Fruit fly (Drosophila melanogaster) whole organism, pupa: Measurements from ENCODE around the gene CG42238.

Experiments used
- CG10348 ChIP-seq: fragments of 200-800 bp; sonication (Bioruptor generic); IDR thresholded peaks from 2 replicates; pipeline ENCODE4 v1.3.6; 2022; ENCODE audit warnings: missing biosample characterization, missing genetic modification characterization
- CG12605 ChIP-seq: fragments of 200-800 bp; sonication (Bioruptor generic); IDR thresholded peaks from 2 replicates; pipeline ENCODE4 v1.3.6; 2022; ENCODE audit warnings: missing biosample characterization, missing genetic modification characterization
- CG13204 ChIP-seq: fragments of 200-800 bp; sonication (Bioruptor generic); optimal IDR thresholded peaks from 2 replicates; lab custom pipeline; 2018; ENCODE audit warnings: missing biosample characterization, mild to moderate bottlenecking, missing genetic modification characterization, moderate library complexity
- CG14655 ChIP-seq: fragments of 200-800 bp; sonication (Bioruptor generic); optimal IDR thresholded peaks from 3 replicates; lab custom pipeline; 2017; ENCODE audit warnings: mild to moderate bottlenecking, missing biosample characterization, missing genetic modification reagents, missing genetic modification characterization
- CG15710 ChIP-seq: fragments of 200-800 bp; sonication (Bioruptor generic); optimal IDR thresholded peaks from 2 replicates; lab custom pipeline; 2018; ENCODE audit warnings: missing biosample characterization, mild to moderate bottlenecking, missing genetic modification characterization, moderate library complexity
- CG17806 ChIP-seq: fragments of 200-800 bp; sonication (Bioruptor generic); optimal IDR thresholded peaks from 2 replicates; lab custom pipeline; 2018; ENCODE audit warnings: missing biosample characterization, mild to moderate bottlenecking, missing genetic modification characterization, moderate library complexity
- CG32121 ChIP-seq: fragments of 200-800 bp; sonication (Bioruptor generic); IDR thresholded peaks from 2 replicates; pipeline ENCODE4 v1.3.6; 2022; ENCODE audit warnings: missing biosample characterization, missing genetic modification characterization
- CG34367 ChIP-seq: fragments of 200-800 bp; sonication (Bioruptor generic); optimal IDR thresholded peaks from 2 replicates; lab custom pipeline; 2018; ENCODE audit warnings: missing biosample characterization, mild to moderate bottlenecking, missing genetic modification characterization
- CG4496 ChIP-seq: fragments of 200-800 bp; sonication (Bioruptor generic); IDR thresholded peaks from 3 replicates; pipeline ENCODE4 v1.3.6; 2022; ENCODE audit warnings: missing biosample characterization, missing genetic modification characterization
- CG8159 ChIP-seq: fragments of 200-800 bp; sonication (Bioruptor generic); optimal IDR thresholded peaks from 3 replicates; lab custom pipeline; 2018; ENCODE audit warnings: missing biosample characterization, mild to moderate bottlenecking, missing genetic modification characterization, moderate library complexity
- CG8301 ChIP-seq: fragments of 200-800 bp; sonication (Bioruptor generic); optimal IDR thresholded peaks from 2 replicates; lab custom pipeline; 2018; ENCODE audit warnings: missing biosample characterization, mild to moderate bottlenecking, missing genetic modification characterization
- CG9948 ChIP-seq: fragments of 200-800 bp; sonication (Bioruptor generic); optimal IDR thresholded peaks from 2 replicates; lab custom pipeline; 2018; ENCODE audit warnings: missing biosample characterization, mild to moderate bottlenecking, missing genetic modification characterization, moderate library complexity
- D1 ChIP-seq: fragments of 200-800 bp; sonication (Bioruptor generic); optimal IDR thresholded peaks from 2 replicates; lab custom pipeline; 2018; ENCODE audit warnings: missing biosample characterization, mild to moderate bottlenecking, missing genetic modification characterization, moderate library complexity
- EcR ChIP-seq: fragments of 200-800 bp; sonication (Bioruptor generic); optimal IDR thresholded peaks from 3 replicates; lab custom pipeline; 2019; ENCODE audit warnings: missing biosample characterization, missing genetic modification characterization, mild to moderate bottlenecking, moderate library complexity, missing genetic modification reagents
- Ets98B ChIP-seq: fragments of 200-800 bp; sonication (Bioruptor generic); IDR thresholded peaks from 2 replicates; pipeline ENCODE4 v1.3.6; 2022; ENCODE audit warnings: missing biosample characterization, missing genetic modification characterization
- Pif1A ChIP-seq: fragments of 200-800 bp; sonication (Bioruptor generic); optimal IDR thresholded peaks from 3 replicates; lab custom pipeline; 2016; ENCODE audit warnings: missing biosample characterization, missing genetic modification characterization
- Pif1B ChIP-seq: fragments of 200-800 bp; sonication (Bioruptor generic); optimal IDR thresholded peaks from 3 replicates; lab custom pipeline; 2016; ENCODE audit warnings: missing biosample characterization, missing genetic modification characterization
- Snoo ChIP-seq: fragments of 200-800 bp; sonication (Bioruptor generic); optimal IDR thresholded peaks from 3 replicates; lab custom pipeline; 2017; ENCODE audit warnings: missing biosample characterization, mild to moderate bottlenecking, missing genetic modification characterization, inconsistent platforms
- fd96Ca ChIP-seq: fragments of 200-800 bp; sonication (Bioruptor generic); IDR thresholded peaks from 3 replicates; pipeline ENCODE4 v1.3.6; 2022; ENCODE audit warnings: missing biosample characterization, missing genetic modification characterization
- gl ChIP-seq: fragments of 200-800 bp; sonication (Bioruptor generic); optimal IDR thresholded peaks from 2 replicates; lab custom pipeline; 2018; ENCODE audit warnings: missing biosample characterization, mild to moderate bottlenecking, missing genetic modification characterization
- rn ChIP-seq: fragments of 200-800 bp; sonication (Bioruptor generic); IDR thresholded peaks from 2 replicates; pipeline ENCODE4 v1.3.6; 2022; ENCODE audit warnings: missing biosample characterization, missing genetic modification characterization

CG42238 gene

dm6 chr2L:21033315-21033714, 18.6 kb downstream of the CG42238 start:
- TF ChIP-seq rn (GFP tag; lab: Robert Waterston, UW) (no peak), CG8301 (no peak), CG32121 (GFP tag; lab: Robert Waterston, UW) (no peak), CG10348 (no peak), CG13204 (GFP tag; lab: Kevin White, UChicago) (no peak), EcR (no peak)

- TF ChIP-seq CG8301 (no peak), D1 (tag; lab: Kevin White, UChicago) (no peak), gl (tag; lab: Kevin White, UChicago) (no peak), Snoo (tag; lab: Kevin White, UChicago) (peak; percentile 39), CG4496 (GFP tag; lab: Robert Waterston, UW) (no peak), Pif1B (no peak), CG8159 (tag; lab: Kevin White, UChicago) (peak; percentile 5), CG9948 (tag; lab: Kevin White, UChicago) (no peak), EcR (no peak), rn (GFP tag; lab: Robert Waterston, UW) (no peak), fd96Ca (GFP tag; lab: Robert Waterston, UW) (no peak), CG34367 (tag; lab: Kevin White, UChicago) (no peak), CG15710 (tag; lab: Kevin White, UChicago) (no peak), CG14655 (no peak), CG13204 (GFP tag; lab: Kevin White, UChicago) (no peak)
Observed at dm6 chr2L:21030235-21030634, 21.7 kb downstream of the CG42238 start.

dm6 chr2L:21029749-21030148, 22.2 kb downstream of the CG42238 start:
- TF ChIP-seq CG8159 (tag; lab: Kevin White, UChicago), result no peak

dm6 chr2L:21029154-21029553, 22.8 kb downstream of the CG42238 start:
- TF ChIP-seq CG10348 (no peak), CG15710 (tag; lab: Kevin White, UChicago) (no peak), Pif1B (no peak), CG17806 (no peak), gl (tag; lab: Kevin White, UChicago) (no peak)

dm6 chr2L:21026597-21026996, 25.4 kb downstream of the CG42238 start:
- no peak for TF ChIP-seq Pif1A (GFP tag; lab: Kevin White, UChicago)
- TF ChIP-seq CG4496 (GFP tag; lab: Robert Waterston, UW), result no peak
- no peak for TF ChIP-seq gl (tag; lab: Kevin White, UChicago)
- TF ChIP-seq CG9948 (tag; lab: Kevin White, UChicago), result no peak
- TF ChIP-seq CG8301, result peak; percentile 3
- no peak for TF ChIP-seq CG15710 (tag; lab: Kevin White, UChicago)
- no peak for TF ChIP-seq CG10348
- TF ChIP-seq EcR, result no peak
- no peak for TF ChIP-seq D1 (tag; lab: Kevin White, UChicago)
- no peak for TF ChIP-seq Snoo (tag; lab: Kevin White, UChicago)
- TF ChIP-seq CG34367 (tag; lab: Kevin White, UChicago), result no peak
- TF ChIP-seq CG32121 (GFP tag; lab: Robert Waterston, UW), result no peak
- TF ChIP-seq CG12605 (GFP tag; lab: Robert Waterston, UW), result no peak
- TF ChIP-seq CG13204 (GFP tag; lab: Kevin White, UChicago), result no peak
- TF ChIP-seq Ets98B (GFP tag; lab: Robert Waterston, UW), result no peak
- TF ChIP-seq CG8159 (tag; lab: Kevin White, UChicago), result no peak
- TF ChIP-seq rn (GFP tag; lab: Robert Waterston, UW), result no peak
- TF ChIP-seq CG14655, result peak; percentile 34
- TF ChIP-seq, all 21 proteins: peak for 2

dm6 chr2L:21024006-21024687, 27.8 kb downstream of the CG42238 start:
- TF ChIP-seq Pif1B (no peak), CG9948 (tag; lab: Kevin White, UChicago) (no peak), CG8159 (tag; lab: Kevin White, UChicago) (no peak), CG17806 (no peak), gl (tag; lab: Kevin White, UChicago) (no peak), CG10348 (no peak), Snoo (tag; lab: Kevin White, UChicago) (no peak), Pif1A (GFP tag; lab: Kevin White, UChicago) (no peak), CG14655 (no peak), fd96Ca (GFP tag; lab: Robert Waterston, UW) (no peak), Ets98B (GFP tag; lab: Robert Waterston, UW) (no peak), CG12605 (GFP tag; lab: Robert Waterston, UW) (no peak), CG4496 (GFP tag; lab: Robert Waterston, UW) (no peak), CG8301 (no peak)

dm6 chr2L:21020015-21020414, 31.9 kb downstream of the CG42238 start:
- TF ChIP-seq CG34367 (tag; lab: Kevin White, UChicago) (peak; percentile 37), CG8159 (tag; lab: Kevin White, UChicago) (peak; percentile 71), CG12605 (GFP tag; lab: Robert Waterston, UW) (no peak), CG17806 (peak; percentile 47), CG9948 (tag; lab: Kevin White, UChicago) (peak; percentile 57), fd96Ca (GFP tag; lab: Robert Waterston, UW) (no peak), CG13204 (GFP tag; lab: Kevin White, UChicago) (no peak), Snoo (tag; lab: Kevin White, UChicago) (peak; percentile 63), CG14655 (peak; percentile 46), CG8301 (peak; percentile 17), CG15710 (tag; lab: Kevin White, UChicago) (peak; percentile 59)
